Worm (Caenorhabditis elegans) whole organism, young adult: ENCODE measurements around the gene Y73F4A.3.

Experiments
- B0261.1 ChIP-seq: sonication (generic microtip); optimal IDR thresholded peaks from 2 replicates; lab custom pipeline; 2016; ENCODE audit warnings: mild to moderate bottlenecking, missing genetic modification characterization, moderate library complexity, missing compliant biosample characterization
- D2030.7 ChIP-seq: fragments of 200-800 bp; sonication (Bioruptor generic); IDR thresholded peaks from 2 replicates; pipeline ENCODE4 v1.3.6; 2022; ENCODE audit warnings: missing genetic modification reagents, missing genetic modification characterization, missing compliant biosample characterization
- F33H1.4 ChIP-seq: fragments of 200-800 bp; sonication (Bioruptor generic); IDR thresholded peaks from 2 replicates; pipeline ENCODE4 v1.3.6; 2022; ENCODE audit warnings: missing genetic modification reagents, missing genetic modification characterization, missing compliant biosample characterization
- T07F8.4 ChIP-seq: sonication (generic microtip); optimal IDR thresholded peaks from 2 replicates; lab custom pipeline; 2016; ENCODE audit warnings: mild to moderate bottlenecking, missing genetic modification characterization, moderate library complexity, missing compliant biosample characterization
- Y53G8AR.9 ChIP-seq: fragments of 200-800 bp; sonication (Bioruptor generic); conservative IDR thresholded peaks from 2 replicates; pipeline ENCODE4 v1.3.6; 2022; ENCODE audit warnings: missing genetic modification reagents, missing genetic modification characterization, missing compliant biosample characterization
- ama-1 ChIP-seq, 3 experiments: fragments of 150-350 bp in 1 of 3; sonication (generic microtip) in 2 of 3; optimal IDR thresholded peaks; 2 replicates each; lab custom pipeline; 2014 to 2018; ENCODE audit warnings: missing biosample characterization in 2 of 3, missing genetic modification characterization in 2 of 3, missing genetic modification reagents in 2 of 3
- ceh-100 ChIP-seq: fragments of 200-800 bp; sonication (Bioruptor generic); IDR thresholded peaks from 2 replicates; pipeline ENCODE4 v1.3.6; 2022; ENCODE audit warnings: missing genetic modification reagents, missing genetic modification characterization, missing compliant biosample characterization
- ceh-27 ChIP-seq: fragments of 200-800 bp; sonication (Bioruptor generic); optimal IDR thresholded peaks from 2 replicates; lab custom pipeline; 2018; ENCODE audit warnings: mild to moderate bottlenecking, missing genetic modification characterization, moderate library complexity, missing compliant biosample characterization
- ceh-58 ChIP-seq: fragments of 200-800 bp; sonication (Bioruptor generic); IDR thresholded peaks from 2 replicates; pipeline ENCODE4 v1.3.6; 2022; ENCODE audit warnings: missing genetic modification characterization, missing compliant biosample characterization
- die-1 ChIP-seq: sonication (generic microtip); optimal IDR thresholded peaks from 2 replicates; lab custom pipeline; 2016; ENCODE audit warnings: missing genotype, mild to moderate bottlenecking, missing genetic modification characterization, missing compliant biosample characterization
- gei-17 ChIP-seq: fragments of 200-800 bp; sonication (Bioruptor generic); optimal IDR thresholded peaks from 2 replicates; lab custom pipeline; 2018; ENCODE audit warnings: mild to moderate bottlenecking, missing genetic modification characterization, missing compliant biosample characterization
- hmg-1.2 ChIP-seq: fragments of 200-800 bp; sonication (Bioruptor generic); IDR thresholded peaks from 2 replicates; pipeline ENCODE4 v1.3.6; 2022; ENCODE audit warnings: missing genetic modification reagents, missing genetic modification characterization, missing compliant biosample characterization
- hsf-1 ChIP-seq: fragments of 200-800 bp; sonication (Bioruptor generic); IDR thresholded peaks from 2 replicates; pipeline ENCODE4 v1.3.6; 2022; ENCODE audit warnings: missing genetic modification reagents, missing genetic modification characterization, missing compliant biosample characterization
- lin-35 ChIP-seq, 3 experiments: fragments of 150-350 bp in 2 of 3; sonication (generic microtip) in 1 of 3; optimal IDR thresholded peaks; 2 replicates each; lab custom pipeline; 2014 to 2018; ENCODE audit warnings: missing biosample characterization in 3 of 3, missing genetic modification characterization in 3 of 3, missing genetic modification reagents in 3 of 3
- lin-40 ChIP-seq: sonication (generic microtip); optimal IDR thresholded peaks from 2 replicates; lab custom pipeline; 2016; ENCODE audit warnings: missing genetic modification characterization, mild to moderate bottlenecking, missing compliant biosample characterization, missing genotype, missing genetic modification reagents
- lsl-1 ChIP-seq: fragments of 200-800 bp; sonication (Bioruptor generic); optimal IDR thresholded peaks from 2 replicates; lab custom pipeline; 2018; ENCODE audit warnings: mild to moderate bottlenecking, missing genetic modification characterization, moderate library complexity, missing compliant biosample characterization
- madf-3 ChIP-seq: fragments of 200-800 bp; sonication (Bioruptor generic); IDR thresholded peaks from 2 replicates; pipeline ENCODE4 v1.3.6; 2022; ENCODE audit warnings: missing genetic modification reagents, missing genetic modification characterization, missing compliant biosample characterization
- mel-28 ChIP-seq: sonication (generic microtip); optimal IDR thresholded peaks from 2 replicates; lab custom pipeline; 2016; ENCODE audit warnings: borderline replicate concordance, mild to moderate bottlenecking, missing genetic modification characterization, missing compliant biosample characterization
- mxl-1 ChIP-seq: sonication (generic microtip); optimal IDR thresholded peaks from 2 replicates; lab custom pipeline; 2016; ENCODE audit warnings: missing genetic modification characterization, missing compliant biosample characterization
- nhr-120 ChIP-seq: fragments of 200-800 bp; sonication (Bioruptor generic); IDR thresholded peaks from 2 replicates; pipeline ENCODE4 v1.3.6; 2022; ENCODE audit warnings: missing genetic modification characterization, missing compliant biosample characterization
- nhr-80 ChIP-seq: sonication (generic microtip); optimal IDR thresholded peaks from 2 replicates; lab custom pipeline; 2016; ENCODE audit warnings: missing genetic modification characterization, missing compliant biosample characterization
- nhr-90 ChIP-seq: sonication (generic microtip); optimal IDR thresholded peaks from 2 replicates; lab custom pipeline; 2016; ENCODE audit warnings: missing genotype, mild to moderate bottlenecking, missing genetic modification characterization, missing compliant biosample characterization
- rec-8 ChIP-seq, 2 experiments: sonication (generic microtip); optimal IDR thresholded peaks; 2 replicates each; lab custom pipeline; 2016; ENCODE audit warnings: mild to moderate bottlenecking in 2 of 2, missing genetic modification characterization in 2 of 2, missing genetic modification reagents in 2 of 2, missing genotype in 2 of 2, missing biosample characterization in 1 of 2, missing compliant biosample characterization in 1 of 2, moderate library complexity in 1 of 2
- repo-1 ChIP-seq: sonication (generic microtip); optimal IDR thresholded peaks from 2 replicates; lab custom pipeline; 2017; ENCODE audit warnings: mild to moderate bottlenecking, missing genetic modification characterization, missing compliant biosample characterization
- rpc-1 ChIP-seq, 2 experiments: fragments of 150-350 bp in 1 of 2; sonication (generic microtip) in 1 of 2; optimal IDR thresholded peaks; 2 replicates each; lab custom pipeline; 2014 to 2018; ENCODE audit warnings: missing biosample characterization in 1 of 2, missing genetic modification characterization in 1 of 2, missing genetic modification reagents in 1 of 2, missing genotype in 1 of 2
- sdz-38 ChIP-seq: sonication (generic microtip); optimal IDR thresholded peaks from 2 replicates; lab custom pipeline; 2016; ENCODE audit warnings: missing genotype, missing genetic modification characterization, missing compliant biosample characterization
- snpc-1.1 ChIP-seq: sonication (generic microtip); optimal IDR thresholded peaks from 2 replicates; lab custom pipeline; 2017; ENCODE audit warnings: missing genetic modification characterization, mild to moderate bottlenecking, missing compliant biosample characterization, antibody characterized with exemption, moderate library complexity, missing genotype, missing genetic modification reagents; ENCODE audit not compliant: insufficient read depth
- snpc-1.3 ChIP-seq: sonication (generic microtip); optimal IDR thresholded peaks from 2 replicates; lab custom pipeline; 2017; ENCODE audit warnings: missing genetic modification characterization, mild to moderate bottlenecking, missing compliant biosample characterization, antibody characterized with exemption, moderate library complexity, missing genotype, missing genetic modification reagents; ENCODE audit not compliant: insufficient read depth
- somi-1 ChIP-seq: fragments of 200-800 bp; sonication (Bioruptor generic); optimal IDR thresholded peaks from 2 replicates; lab custom pipeline; 2018; ENCODE audit warnings: mild to moderate bottlenecking, missing genetic modification characterization, missing compliant biosample characterization
- sptf-2 ChIP-seq: fragments of 200-800 bp; sonication (Bioruptor generic); optimal IDR thresholded peaks from 2 replicates; lab custom pipeline; 2018; ENCODE audit warnings: mild to moderate bottlenecking, missing genetic modification characterization, missing compliant biosample characterization
- tbx-9 ChIP-seq: sonication (generic microtip); optimal IDR thresholded peaks from 2 replicates; lab custom pipeline; 2016; ENCODE audit warnings: borderline replicate concordance, missing genetic modification characterization, inconsistent platforms, missing compliant biosample characterization
- unc-130 ChIP-seq: sonication (generic microtip); optimal IDR thresholded peaks from 2 replicates; lab custom pipeline; 2016; ENCODE audit warnings: missing genetic modification reagents, missing genetic modification characterization, missing compliant biosample characterization
- ztf-22 ChIP-seq: fragments of 200-800 bp; sonication (Bioruptor generic); optimal IDR thresholded peaks from 2 replicates; lab custom pipeline; 2018; ENCODE audit warnings: mild to moderate bottlenecking, missing genetic modification characterization, moderate library complexity, missing compliant biosample characterization

Gene Y73F4A.3

ce11 chrIV:9032550-9032949, 7.7 kb downstream of the Y73F4A.3 start, which contains the start of gene C53D6.6:
TSS of gene C53D6.6 (minus strand) at chrIV:9032667.
- no peak for TF ChIP-seq ama-1 (optimal IDR thresholded peaks at IDR 0.05; lab: Kevin White, UChicago)
- no peak for TF ChIP-seq ama-1 (GFP tag; optimal IDR thresholded peaks at IDR 0.05; lab: Kevin White, UChicago)
- TF ChIP-seq snpc-1.3: no peak
- no peak for TF ChIP-seq B0261.1 (tag; lab: Kevin White, UChicago)
- no peak for TF ChIP-seq mel-28 (tag; lab: Kevin White, UChicago)
- TF ChIP-seq rpc-1 (optimal IDR thresholded peaks at IDR 0.05; lab: Kevin White, UChicago): no peak
- no peak for TF ChIP-seq rpc-1 (tag; optimal IDR thresholded peaks at IDR 0.05; lab: Kevin White, UChicago)
- no peak for TF ChIP-seq nhr-120 (GFP tag; lab: Robert Waterston, UW)
- TF ChIP-seq lin-40 (tag; lab: Kevin White, UChicago): no peak
- no peak for TF ChIP-seq sptf-2 (GFP tag; lab: Kevin White, UChicago)
- TF ChIP-seq tbx-9 (tag; lab: Kevin White, UChicago): no peak
- TF ChIP-seq nhr-90 (tag; lab: Kevin White, UChicago): no peak
- TF ChIP-seq F33H1.4 (GFP tag; lab: Robert Waterston, UW): no peak
- TF ChIP-seq ceh-27 (GFP tag; lab: Kevin White, UChicago): no peak

ce11 chrIV:9021245-9021779, 19.0 kb downstream of the Y73F4A.3 start:
- no peak for TF ChIP-seq mxl-1

ce11 chrIV:9020840-9021239, 19.5 kb downstream of the Y73F4A.3 start, which contains the start of gene C53D6.4:
TSS of gene C53D6.4 (minus strand) at chrIV:9020940.
- TF ChIP-seq hsf-1 (GFP tag; lab: Robert Waterston, UW) (no peak), somi-1 (no peak), ceh-58 (GFP tag; lab: Robert Waterston, UW) (no peak), unc-130 (GFP tag; lab: Kevin White, UChicago) (no peak), madf-3 (GFP tag; lab: Robert Waterston, UW) (no peak), die-1 (tag; lab: Kevin White, UChicago) (no peak), T07F8.4 (tag; lab: Kevin White, UChicago) (no peak), Y53G8AR.9 (GFP tag; lab: Robert Waterston, UW) (no peak), lin-35 (GFP tag; optimal IDR thresholded peaks at IDR 0.05; lab: Kevin White, UChicago) (no peak), lsl-1 (no peak), ztf-22 (GFP tag; lab: Kevin White, UChicago) (no peak)
- TF ChIP-seq, all 124 proteins: peak for 0

ce11 chrIV:9016477-9016876, 23.8 kb downstream of the Y73F4A.3 start, which contains the start of gene acc-2:
TSS of gene acc-2 (plus strand) at chrIV:9016777.
- no peak for TF ChIP-seq D2030.7 (GFP tag; lab: Robert Waterston, UW)
- TF ChIP-seq snpc-1.1 (tag; lab: Kevin White, UChicago): no peak
- TF ChIP-seq lin-40 (tag; lab: Kevin White, UChicago): no peak
- TF ChIP-seq ceh-100 (GFP tag; lab: Robert Waterston, UW): no peak
- TF ChIP-seq rec-8 (tag; optimal IDR thresholded peaks at IDR 0.05; lab: Kevin White, UChicago): no peak
- TF ChIP-seq sdz-38 (tag; lab: Kevin White, UChicago): no peak
- no peak for TF ChIP-seq repo-1

- TF ChIP-seq hmg-1.2 (GFP tag; lab: Robert Waterston, UW) (peak; percentile 32; the same call in 1 of the 2 replicates), ama-1 (optimal IDR thresholded peaks at IDR 0.05; lab: Kevin White, UChicago) (no peak), ama-1 (GFP tag; optimal IDR thresholded peaks at IDR 0.05; lab: Kevin White, UChicago) (no peak), nhr-80 (tag; lab: Kevin White, UChicago) (peak; percentile 55), gei-17 (GFP tag; lab: Kevin White, UChicago) (no peak)
These were observed 30.0 kb downstream of the Y73F4A.3 start, which contains the start of gene C53D6.11 for ce11 chrIV:9010257-9010656. TSS of gene C53D6.11 (plus strand) at chrIV:9010584.
